Fruit fly (Drosophila melanogaster) S2 (cell line): ENCODE results near the gene CG31689.

Experiments
- CG8478 ChIP-seq: fragments of >200 bp; optimal IDR thresholded peaks from 2 replicates; lab custom pipeline; 2018
- CTCF ChIP-seq, 2 experiments: fragments of >200 bp; optimal IDR thresholded peaks; 2 replicates each; lab custom pipeline; 2018

- TF ChIP-seq CTCF (optimal IDR thresholded peaks at IDR 0.05; lab: Kevin White, UChicago) (no peak), CG8478 (lab: Kevin White, UChicago) (no peak)
Measured at dm6 chr2L:2696337-2696736, 29.1 kb upstream of the CG31689 start, which contains the start of gene Trf5.
